Fruit fly (Drosophila melanogaster): ENCODE measurements around the gene Hsdl2.

DNA sequence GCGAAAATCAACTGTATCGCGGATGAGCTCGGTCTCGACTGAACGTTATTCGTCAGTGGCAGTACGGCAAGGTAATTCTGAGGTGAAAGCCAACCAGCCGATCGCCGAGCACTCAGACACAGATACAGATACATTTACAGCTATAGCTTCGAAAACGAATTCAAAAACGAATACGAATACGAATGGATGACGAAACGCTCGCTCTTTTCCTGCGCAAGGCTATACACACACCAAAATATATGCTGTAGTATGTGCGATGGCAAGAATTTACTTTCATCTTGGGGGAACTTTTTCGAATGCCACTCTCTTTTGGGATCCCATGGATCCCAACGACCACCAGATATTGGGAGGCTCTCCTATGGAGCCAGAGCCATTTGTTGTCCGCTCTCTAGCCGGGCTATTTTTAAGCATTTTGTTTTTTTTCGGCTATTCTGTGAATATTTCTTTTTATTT is 17.2 kb upstream of the Hsdl2 start, which contains the start of gene Mlc1:
- no peak for TF ChIP-seq CG8159 (tag; optimal IDR thresholded peaks at IDR 0.05)
- no peak for TF ChIP-seq D1 (tag; optimal IDR thresholded peaks at IDR 0.05)
